Fruit fly (Drosophila melanogaster) whole organism, embryonic: ENCODE measurements around the gene CG3679.

ENCODE experiments used
- Atf6 ChIP-seq: fragments of 200-800 bp; sonication (Bioruptor generic); IDR thresholded peaks from 2 replicates; pipeline ENCODE4 v1.3.6; 2022; ENCODE audit warnings: missing biosample characterization, missing genetic modification characterization
- Awh ChIP-seq: fragments of 200-800 bp; sonication (Bioruptor generic); IDR thresholded peaks from 2 replicates; pipeline ENCODE4, ENCODE4 v1.3.6; 2022; ENCODE audit warnings: missing biosample characterization, missing genetic modification characterization
- BtbVII ChIP-seq: fragments of 200-800 bp; sonication (Bioruptor generic); optimal IDR thresholded peaks from 3 replicates; lab custom pipeline; 2017; ENCODE audit warnings: missing biosample characterization, mild to moderate bottlenecking, missing genetic modification characterization
- CG10274 ChIP-seq: fragments of 200-800 bp; sonication (Bioruptor generic); optimal IDR thresholded peaks from 3 replicates; lab custom pipeline; 2017; ENCODE audit warnings: missing biosample characterization, mild to moderate bottlenecking, missing genetic modification characterization
- CG10462 ChIP-seq: fragments of 200-800 bp; sonication (Bioruptor generic); optimal IDR thresholded peaks from 2 replicates; lab custom pipeline; 2016; ENCODE audit warnings: missing biosample characterization, missing genetic modification characterization
- CG10979 ChIP-seq: fragments of 200-800 bp; sonication (Bioruptor generic); optimal IDR thresholded peaks from 2 replicates; lab custom pipeline; 2018; ENCODE audit warnings: missing biosample characterization, mild to moderate bottlenecking, missing genetic modification characterization, moderate library complexity
- CG11093 ChIP-seq: fragments of 200-800 bp; sonication (Bioruptor generic); IDR thresholded peaks from 3 replicates; pipeline ENCODE4 v1.3.6; 2022; ENCODE audit warnings: missing biosample characterization, missing genetic modification characterization
- CG14860 ChIP-seq: fragments of 200-800 bp; sonication (Bioruptor generic); IDR thresholded peaks from 3 replicates; pipeline ENCODE4 v1.3.6; 2022; ENCODE audit warnings: missing biosample characterization, missing genetic modification characterization; ENCODE audit not compliant: partially characterized antibody
- CG17568 ChIP-seq: fragments of 200-800 bp; sonication (Bioruptor generic); optimal IDR thresholded peaks from 2 replicates; lab custom pipeline; 2018; ENCODE audit warnings: missing biosample characterization, mild to moderate bottlenecking, missing genetic modification characterization, moderate library complexity
- CG31365 ChIP-seq: fragments of 200-800 bp; sonication (Bioruptor generic); optimal IDR thresholded peaks from 2 replicates; lab custom pipeline; 2018; ENCODE audit warnings: missing biosample characterization, mild to moderate bottlenecking, missing genetic modification characterization
- CG31441 ChIP-seq: fragments of 200-800 bp; sonication (Bioruptor generic); IDR thresholded peaks from 2 replicates; pipeline ENCODE4 v1.3.6; 2022; ENCODE audit warnings: missing biosample characterization, missing genetic modification characterization
- CG33557 ChIP-seq: fragments of 200-800 bp; sonication (Bioruptor generic); optimal IDR thresholded peaks from 2 replicates; lab custom pipeline; 2019; ENCODE audit warnings: missing biosample characterization, mild to moderate bottlenecking, missing genetic modification characterization, moderate library complexity
- CG34376 ChIP-seq: fragments of 200-800 bp; sonication (Bioruptor generic); optimal IDR thresholded peaks from 2 replicates; lab custom pipeline; 2018; ENCODE audit warnings: missing biosample characterization, mild to moderate bottlenecking, missing genetic modification characterization
- CG3838 ChIP-seq: fragments of 200-800 bp; sonication (Bioruptor generic); optimal IDR thresholded peaks from 3 replicates; lab custom pipeline; 2016; ENCODE audit warnings: missing biosample characterization, missing genetic modification characterization
- CG43689 ChIP-seq: fragments of 200-800 bp; sonication (Bioruptor generic); IDR thresholded peaks from 2 replicates; pipeline ENCODE4 v1.3.6; 2022; ENCODE audit warnings: missing biosample characterization, missing genetic modification characterization
- CG4730 ChIP-seq: fragments of 200-800 bp; sonication (Bioruptor generic); IDR thresholded peaks from 2 replicates; pipeline ENCODE4 v1.3.6; 2022; ENCODE audit warnings: missing biosample characterization, missing genetic modification characterization
- CG7745 ChIP-seq: fragments of 200-800 bp; sonication (Bioruptor generic); optimal IDR thresholded peaks from 2 replicates; lab custom pipeline; 2018; ENCODE audit warnings: missing biosample characterization, mild to moderate bottlenecking, missing genetic modification characterization, moderate library complexity
- CG9609 ChIP-seq: fragments of 200-800 bp; sonication (Bioruptor generic); optimal IDR thresholded peaks from 3 replicates; lab custom pipeline; 2016; ENCODE audit warnings: missing biosample characterization, missing genetic modification characterization
- Dip2 ChIP-seq: fragments of 200-800 bp; sonication (Bioruptor generic); IDR thresholded peaks from 2 replicates; pipeline ENCODE4 v1.3.6; 2022; ENCODE audit warnings: missing biosample characterization, missing genetic modification characterization
- ERR ChIP-seq: fragments of 200-800 bp; sonication (Bioruptor generic); optimal IDR thresholded peaks from 2 replicates; lab custom pipeline; 2016; ENCODE audit warnings: missing biosample characterization, missing genetic modification characterization
- Fer1 ChIP-seq: fragments of 200-800 bp; sonication (Bioruptor generic); optimal IDR thresholded peaks from 2 replicates; lab custom pipeline; 2017; ENCODE audit warnings: missing biosample characterization, mild to moderate bottlenecking, missing genetic modification characterization
- Hey ChIP-seq: fragments of 200-800 bp; sonication (Bioruptor generic); optimal IDR thresholded peaks from 3 replicates; lab custom pipeline; 2018; ENCODE audit warnings: missing biosample characterization, mild to moderate bottlenecking, missing genetic modification characterization
- Hmx ChIP-seq: fragments of 200-800 bp; sonication (Bioruptor generic); optimal IDR thresholded peaks from 2 replicates; lab custom pipeline; 2016; ENCODE audit warnings: missing biosample characterization, missing genetic modification characterization
- Hsf ChIP-seq: fragments of 200-800 bp; sonication (Bioruptor generic); optimal IDR thresholded peaks from 3 replicates; lab custom pipeline; 2016; ENCODE audit warnings: missing biosample characterization, missing genetic modification characterization
- Max ChIP-seq: fragments of 200-800 bp; sonication (Bioruptor generic); optimal IDR thresholded peaks from 2 replicates; lab custom pipeline; 2016; ENCODE audit warnings: missing biosample characterization, mild to moderate bottlenecking, missing genetic modification characterization
- Oaz ChIP-seq: fragments of 200-800 bp; sonication (Bioruptor generic); IDR thresholded peaks from 2 replicates; pipeline ENCODE4 v1.3.6; 2022; ENCODE audit warnings: missing biosample characterization, missing genetic modification characterization
- Poxn ChIP-seq: fragments of 200-800 bp; sonication (Bioruptor generic); IDR thresholded peaks from 2 replicates; pipeline ENCODE4 v1.3.6; 2022; ENCODE audit warnings: missing biosample characterization, missing genetic modification characterization
- Sox102F ChIP-seq: fragments of 200-800 bp; sonication (Bioruptor generic); optimal IDR thresholded peaks from 2 replicates; lab custom pipeline; 2018; ENCODE audit warnings: missing biosample characterization, mild to moderate bottlenecking, missing genetic modification characterization, moderate library complexity
- Ssrp ChIP-seq: fragments of 200-800 bp; sonication (Bioruptor generic); optimal IDR thresholded peaks from 2 replicates; lab custom pipeline; 2018; ENCODE audit warnings: missing biosample characterization, mild to moderate bottlenecking, missing genetic modification characterization, moderate library complexity
- Xrp1 ChIP-seq: fragments of 200-800 bp; sonication (Bioruptor generic); IDR thresholded peaks from 2 replicates; pipeline ENCODE4 v1.3.6; 2022; ENCODE audit warnings: missing biosample characterization, missing genetic modification characterization
- bab2 ChIP-seq: fragments of 200-800 bp; sonication (Bioruptor generic); optimal IDR thresholded peaks from 2 replicates; lab custom pipeline; 2016; ENCODE audit warnings: missing biosample characterization, missing genetic modification characterization
- bigmax ChIP-seq: fragments of 200-800 bp; sonication (Bioruptor generic); optimal IDR thresholded peaks from 2 replicates; lab custom pipeline; 2018; ENCODE audit warnings: missing biosample characterization, mild to moderate bottlenecking, missing genetic modification characterization
- cato ChIP-seq: fragments of 200-800 bp; sonication (Bioruptor generic); optimal IDR thresholded peaks from 2 replicates; lab custom pipeline; 2016; ENCODE audit warnings: missing biosample characterization, missing genetic modification characterization, borderline replicate concordance
- caup ChIP-seq: fragments of 200-800 bp; sonication (Bioruptor generic); optimal IDR thresholded peaks from 3 replicates; lab custom pipeline; 2017; ENCODE audit warnings: missing biosample characterization, mild to moderate bottlenecking, missing genetic modification characterization, moderate library complexity; ENCODE audit not compliant: severe bottlenecking
- disco-r ChIP-seq: fragments of 200-800 bp; sonication (Bioruptor generic); optimal IDR thresholded peaks from 2 replicates; lab custom pipeline; 2016; ENCODE audit warnings: missing biosample characterization, missing genetic modification characterization
- eve ChIP-seq, 2 experiments: fragments of >200 bp; optimal IDR thresholded peaks; 2 replicates each; lab custom pipeline; 2017; ENCODE audit warnings: missing biosample characterization in 2 of 2, missing genetic modification characterization in 2 of 2
- her ChIP-seq: fragments of 200-800 bp; sonication (Bioruptor generic); optimal IDR thresholded peaks from 2 replicates; lab custom pipeline; 2016; ENCODE audit warnings: missing biosample characterization, missing genetic modification characterization
- jing ChIP-seq: fragments of 200-800 bp; sonication (Bioruptor generic); optimal IDR thresholded peaks from 2 replicates; lab custom pipeline; 2018; ENCODE audit warnings: missing biosample characterization, mild to moderate bottlenecking, missing genetic modification characterization
- ken ChIP-seq: fragments of 200-800 bp; sonication (Bioruptor generic); IDR thresholded peaks from 3 replicates; pipeline ENCODE4 v1.3.6; 2022; ENCODE audit warnings: missing biosample characterization, missing genetic modification characterization
- oc ChIP-seq: fragments of 200-800 bp; sonication (Bioruptor generic); optimal IDR thresholded peaks from 2 replicates; lab custom pipeline; 2018; ENCODE audit warnings: missing biosample characterization, mild to moderate bottlenecking, missing genetic modification characterization, moderate library complexity
- pum ChIP-seq: fragments of 200-800 bp; sonication (Bioruptor generic); optimal IDR thresholded peaks from 2 replicates; lab custom pipeline; 2016; ENCODE audit warnings: missing biosample characterization, missing genetic modification characterization
- ro ChIP-seq: fragments of 200-800 bp; sonication (Bioruptor generic); IDR thresholded peaks from 2 replicates; pipeline ENCODE4 v1.3.6; 2022; ENCODE audit warnings: missing biosample characterization, missing genetic modification characterization
- schlank ChIP-seq: fragments of 200-800 bp; sonication (Bioruptor generic); optimal IDR thresholded peaks from 2 replicates; lab custom pipeline; 2018; ENCODE audit warnings: missing biosample characterization, mild to moderate bottlenecking, missing genetic modification characterization
- scrt ChIP-seq: fragments of 200-800 bp; sonication (Bioruptor generic); optimal IDR thresholded peaks from 2 replicates; lab custom pipeline; 2018; ENCODE audit warnings: missing biosample characterization, mild to moderate bottlenecking, missing genetic modification characterization, moderate library complexity
- sens ChIP-seq: fragments of 200-800 bp; sonication (Bioruptor generic); peaks from one replicate; lab custom pipeline; 2016; ENCODE audit warnings: missing biosample characterization, missing genetic modification characterization
- sob ChIP-seq: fragments of 200-800 bp; sonication (Bioruptor generic); IDR thresholded peaks from 2 replicates; pipeline ENCODE4 v1.3.6; 2022; ENCODE audit warnings: missing biosample characterization, missing genetic modification characterization
- stc ChIP-seq: fragments of 200-800 bp; sonication (Bioruptor generic); IDR thresholded peaks from 2 replicates; pipeline ENCODE4 v1.3.6; 2022; ENCODE audit warnings: missing biosample characterization, missing genetic modification characterization
- tna ChIP-seq: fragments of 200-800 bp; sonication (Bioruptor generic); IDR thresholded peaks from 2 replicates; pipeline ENCODE4 v1.3.6; 2022; ENCODE audit warnings: missing biosample characterization, missing genetic modification characterization; ENCODE audit not compliant: partially characterized antibody
- wdn ChIP-seq: fragments of 200-800 bp; sonication (Bioruptor generic); IDR thresholded peaks from 2 replicates; pipeline ENCODE4 v1.3.6; 2022; ENCODE audit warnings: missing biosample characterization, missing genetic modification characterization
- wek ChIP-seq: fragments of 200-800 bp; sonication (Bioruptor generic); optimal IDR thresholded peaks from 3 replicates; lab custom pipeline; 2018; ENCODE audit warnings: missing biosample characterization, mild to moderate bottlenecking, missing genetic modification characterization, moderate library complexity
- wor ChIP-seq: fragments of 200-800 bp; sonication (Bioruptor generic); IDR thresholded peaks from 2 replicates; pipeline ENCODE4 v1.3.6; 2022; ENCODE audit warnings: missing biosample characterization, missing genetic modification characterization

CG3679 gene

DNA sequence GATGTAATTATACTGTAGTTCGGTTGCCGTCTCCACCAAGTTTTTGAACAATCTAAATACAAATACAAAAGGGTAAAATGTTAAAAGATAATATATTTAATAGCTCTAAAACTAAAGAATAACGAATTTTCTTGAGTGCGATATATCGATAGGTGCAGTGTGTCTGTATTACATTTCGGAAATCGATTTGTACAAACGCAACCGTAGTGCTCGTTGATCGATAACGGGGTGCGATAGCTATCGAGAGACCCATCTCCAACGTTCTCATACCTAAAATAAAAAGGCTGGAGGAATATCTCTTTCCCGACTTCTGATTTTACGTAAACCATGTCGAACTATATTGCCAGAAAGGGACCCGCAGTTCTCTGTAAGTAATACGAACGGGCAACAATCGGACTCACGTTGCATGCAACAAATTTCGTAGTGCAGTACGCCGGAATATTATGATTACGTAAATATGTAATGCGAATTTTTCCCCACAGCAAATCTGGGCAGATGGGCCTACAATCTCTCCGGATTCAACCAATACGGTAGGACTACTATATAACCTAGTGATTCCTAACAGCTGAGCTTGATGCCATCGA lies 17.5 kb upstream of the CG3679 start, which contains the start of gene UQCR-14 (continued):
- no peak for TF ChIP-seq CG31365 (tag; lab: Kevin White, UChicago)
- TF ChIP-seq CG33557 (GFP tag; lab: Kevin White, UChicago): no peak
- no peak for TF ChIP-seq Dip2 (GFP tag; lab: Robert Waterston, UW)
- TF ChIP-seq disco-r (GFP tag; lab: Kevin White, UChicago): no peak
- TF ChIP-seq cato (GFP tag; lab: Kevin White, UChicago): no peak
- no peak for TF ChIP-seq CG43689 (GFP tag; lab: Robert Waterston, UW)
- TF ChIP-seq CG10274 (GFP tag; lab: Kevin White, UChicago): no peak
- TF ChIP-seq wdn (GFP tag; lab: Robert Waterston, UW): no peak
- no peak for TF ChIP-seq Hey (tag; lab: Kevin White, UChicago)
- TF ChIP-seq sob (GFP tag; lab: Robert Waterston, UW): peak; percentile 33; the same call in 1 of the 2 replicates
- no peak for TF ChIP-seq CG4730 (GFP tag; lab: Robert Waterston, UW)
- TF ChIP-seq Oaz: no peak
- no peak for TF ChIP-seq scrt (GFP tag; lab: Kevin White, UChicago)
- TF ChIP-seq CG31441 (GFP tag; lab: Robert Waterston, UW): peak; percentile 29; the same call in 1 of the 2 replicates
- peak; percentile 34 for TF ChIP-seq Hsf (GFP tag; lab: Kevin White, UChicago)
- no peak for TF ChIP-seq CG9609 (GFP tag; lab: Kevin White, UChicago)
- TF ChIP-seq tna: peak; percentile 97
- TF ChIP-seq ken: no peak
- TF ChIP-seq jing (GFP tag; lab: Kevin White, UChicago): no peak
- no peak for TF ChIP-seq her (GFP tag; lab: Kevin White, UChicago)
- peak; percentile 7 for TF ChIP-seq Max (GFP tag; lab: Kevin White, UChicago)
- no peak for TF ChIP-seq Atf6
- no peak for TF ChIP-seq CG7745 (tag; lab: Kevin White, UChicago)
- no peak for TF ChIP-seq Ssrp
- no peak for TF ChIP-seq Poxn (GFP tag; lab: Robert Waterston, UW)
- TF ChIP-seq Hmx: no peak
- TF ChIP-seq wor (GFP tag; lab: Robert Waterston, UW): no peak
- no peak for TF ChIP-seq schlank (tag; lab: Kevin White, UChicago)
- TF ChIP-seq stc (GFP tag; lab: Robert Waterston, UW): no peak
- TF ChIP-seq BtbVII: no peak
- TF ChIP-seq CG10462 (GFP tag; lab: Kevin White, UChicago): no peak
- TF ChIP-seq Xrp1: no peak
- no peak for TF ChIP-seq Awh (GFP tag; lab: Robert Waterston, UW)
- peak; percentile 90 for TF ChIP-seq sens (GFP tag; lab: Kevin White, UChicago)
- TF ChIP-seq bab2: no peak
- TF ChIP-seq CG3838 (GFP tag; lab: Kevin White, UChicago): no peak
- peak; percentile 17 for TF ChIP-seq caup (GFP tag; lab: Kevin White, UChicago)
- peak; percentile 96 for TF ChIP-seq CG14860
- TF ChIP-seq ERR (GFP tag; lab: Kevin White, UChicago): no peak
- no peak for TF ChIP-seq eve (GFP tag; optimal IDR thresholded peaks at IDR 0.05; lab: Kevin White, UChicago)
- no peak for TF ChIP-seq wek (GFP tag; lab: Kevin White, UChicago)
- no peak for TF ChIP-seq CG11093 (GFP tag; lab: Robert Waterston, UW)
- TF ChIP-seq CG17568 (GFP tag; lab: Kevin White, UChicago): no peak
- TF ChIP-seq oc (tag; lab: Kevin White, UChicago): no peak
- TF ChIP-seq ro: no peak
- TF ChIP-seq CG34376: peak; percentile 25
- TF ChIP-seq Fer1 (GFP tag; lab: Kevin White, UChicago): peak; percentile 21
- TF ChIP-seq Sox102F (GFP tag; lab: Kevin White, UChicago): no peak
- no peak for TF ChIP-seq bigmax (GFP tag; lab: Kevin White, UChicago)
- TF ChIP-seq CG10979 (tag; lab: Kevin White, UChicago): peak; percentile 32
- no peak for TF ChIP-seq pum (GFP tag; lab: Kevin White, UChicago)
